Fruit fly (Drosophila melanogaster) whole organism, embryonic: ENCODE results near the gene CG14182.
A peak's percentile ranks its signal among the peaks of the same experiment; 100 is the strongest.

Experiments used
- CG11398 ChIP-seq: fragments of 200-800 bp; sonication (Bioruptor generic); optimal IDR thresholded peaks from 2 replicates; lab custom pipeline; 2016; ENCODE audit warnings: missing biosample characterization, missing genetic modification characterization
- CG11696 ChIP-seq: fragments of 200-800 bp; sonication (Bioruptor generic); IDR thresholded peaks from 2 replicates; pipeline ENCODE4 v1.3.6; 2022; ENCODE audit warnings: missing biosample characterization, missing genetic modification characterization
- CG12104 ChIP-seq: fragments of 200-800 bp; sonication (Bioruptor generic); optimal IDR thresholded peaks from 3 replicates; lab custom pipeline; 2016; ENCODE audit warnings: missing biosample characterization, missing genetic modification characterization
- CG12391 ChIP-seq: fragments of 200-800 bp; sonication (Bioruptor generic); optimal IDR thresholded peaks from 3 replicates; lab custom pipeline; 2018; ENCODE audit warnings: missing biosample characterization, mild to moderate bottlenecking, missing genetic modification characterization, moderate library complexity
- CG13123 ChIP-seq: fragments of 200-800 bp; sonication (Bioruptor generic); optimal IDR thresholded peaks from 2 replicates; lab custom pipeline; 2016; ENCODE audit warnings: missing biosample characterization, missing genetic modification characterization
- CG13296 ChIP-seq: fragments of 200-800 bp; sonication (Bioruptor generic); optimal IDR thresholded peaks from 3 replicates; lab custom pipeline; 2018; ENCODE audit warnings: missing biosample characterization, mild to moderate bottlenecking, missing genetic modification characterization
- CG15479 ChIP-seq: fragments of 200-800 bp; sonication (Bioruptor generic); optimal IDR thresholded peaks from 3 replicates; lab custom pipeline; 2019; ENCODE audit warnings: missing biosample characterization, mild to moderate bottlenecking, missing genetic modification characterization, moderate library complexity
- CG1603 ChIP-seq: fragments of 200-800 bp; sonication (Bioruptor generic); optimal IDR thresholded peaks from 2 replicates; lab custom pipeline; 2019; ENCODE audit warnings: missing biosample characterization, mild to moderate bottlenecking, missing genetic modification characterization, moderate library complexity
- CG17802 ChIP-seq: fragments of 200-800 bp; sonication (Bioruptor generic); optimal IDR thresholded peaks from 2 replicates; lab custom pipeline; 2018; ENCODE audit warnings: missing biosample characterization, mild to moderate bottlenecking, missing genetic modification characterization, moderate library complexity
- CG18011 ChIP-seq: fragments of 200-800 bp; sonication (Bioruptor generic); optimal IDR thresholded peaks from 2 replicates; lab custom pipeline; 2017; ENCODE audit warnings: missing biosample characterization, missing genetic modification characterization, mild to moderate bottlenecking, moderate library complexity, missing genotype
- CG18599 ChIP-seq: fragments of 200-800 bp; sonication (Bioruptor generic); optimal IDR thresholded peaks from 3 replicates; lab custom pipeline; 2017; ENCODE audit warnings: missing biosample characterization, missing genetic modification characterization, mild to moderate bottlenecking, moderate library complexity, missing genetic modification reagents
- CG2678 ChIP-seq: fragments of 200-800 bp; sonication (Bioruptor generic); optimal IDR thresholded peaks from 3 replicates; lab custom pipeline; 2019; ENCODE audit warnings: missing biosample characterization, mild to moderate bottlenecking, missing genetic modification characterization, moderate library complexity
- CG32532 ChIP-seq: fragments of 200-800 bp; sonication (Bioruptor generic); IDR thresholded peaks from 2 replicates; pipeline ENCODE4 v1.3.6; 2022; ENCODE audit warnings: missing biosample characterization, missing genetic modification characterization
- CG4424 ChIP-seq: fragments of 200-800 bp; sonication (Bioruptor generic); optimal IDR thresholded peaks from 3 replicates; lab custom pipeline; 2016; ENCODE audit warnings: missing biosample characterization, missing genetic modification characterization
- CG4617 ChIP-seq: fragments of 200-800 bp; sonication (Bioruptor generic); optimal IDR thresholded peaks from 3 replicates; lab custom pipeline; 2016; ENCODE audit warnings: missing biosample characterization, missing genetic modification characterization, borderline replicate concordance
- CG7556 ChIP-seq: fragments of 200-800 bp; sonication (Bioruptor generic); optimal IDR thresholded peaks from 2 replicates; lab custom pipeline; 2017; ENCODE audit warnings: missing biosample characterization, mild to moderate bottlenecking, missing genetic modification characterization
- CG7963 ChIP-seq: fragments of 200-800 bp; sonication (Bioruptor generic); IDR thresholded peaks from 3 replicates; pipeline ENCODE4 v1.3.6; 2022; ENCODE audit warnings: missing biosample characterization, missing genetic modification characterization; ENCODE audit not compliant: partially characterized antibody
- CG7987 ChIP-seq: fragments of 200-800 bp; sonication (Bioruptor generic); optimal IDR thresholded peaks from 2 replicates; lab custom pipeline; 2018; ENCODE audit warnings: missing biosample characterization, mild to moderate bottlenecking, missing genetic modification characterization, moderate library complexity
- CG8089 ChIP-seq: fragments of 200-800 bp; sonication (Bioruptor generic); optimal IDR thresholded peaks from 3 replicates; lab custom pipeline; 2016; ENCODE audit warnings: missing biosample characterization, missing genetic modification characterization
- CG8290 ChIP-seq, 3 experiments: fragments of 200-800 bp; sonication (Bioruptor generic); optimal IDR thresholded peaks; 2 replicates each; lab custom pipeline; 2016 to 2019; ENCODE audit warnings: missing biosample characterization in 3 of 3, missing genetic modification characterization in 3 of 3, mild to moderate bottlenecking in 2 of 3, moderate library complexity in 1 of 3
- CG8944 ChIP-seq: fragments of 200-800 bp; sonication (Bioruptor generic); optimal IDR thresholded peaks from 3 replicates; lab custom pipeline; 2016; ENCODE audit warnings: missing biosample characterization, missing genetic modification characterization
- CG9797 ChIP-seq: fragments of 200-800 bp; sonication (Bioruptor generic); optimal IDR thresholded peaks from 3 replicates; lab custom pipeline; 2018; ENCODE audit warnings: missing biosample characterization, mild to moderate bottlenecking, missing genetic modification characterization
- CrebB ChIP-seq: fragments of 200-800 bp; sonication (Bioruptor generic); optimal IDR thresholded peaks from 3 replicates; lab custom pipeline; 2018; ENCODE audit warnings: missing biosample characterization, mild to moderate bottlenecking, missing genetic modification characterization
- Fer3 ChIP-seq: fragments of 200-800 bp; sonication (Bioruptor generic); optimal IDR thresholded peaks from 2 replicates; lab custom pipeline; 2018; ENCODE audit warnings: missing biosample characterization, mild to moderate bottlenecking, missing genetic modification characterization, moderate library complexity
- Opbp ChIP-seq: fragments of 200-800 bp; sonication (Bioruptor generic); IDR thresholded peaks from 3 replicates; pipeline ENCODE4 v1.3.6; 2022; ENCODE audit warnings: missing biosample characterization, missing genetic modification characterization; ENCODE audit not compliant: partially characterized antibody
- Sin3A ChIP-seq: fragments of >200 bp; optimal IDR thresholded peaks from 2 replicates; lab custom pipeline; 2018
- Sry-δ ChIP-seq: fragments of 200-800 bp; sonication (Bioruptor generic); optimal IDR thresholded peaks from 2 replicates; lab custom pipeline; 2016; ENCODE audit warnings: missing biosample characterization, missing genetic modification characterization
- Trl ChIP-seq, 3 experiments: fragments of >200 bp in 2 of 3; fragments of 200-800 bp in 1 of 3; sonication (Bioruptor generic) in 1 of 3; optimal IDR thresholded peaks; 2 replicates in 1 of 3; 3 replicates in 2 of 3; lab custom pipeline; 2016 to 2017; ENCODE audit warnings: missing biosample characterization in 1 of 3, missing genetic modification characterization in 1 of 3
- aop ChIP-seq: fragments of 200-800 bp; sonication (Bioruptor generic); IDR thresholded peaks from 2 replicates; pipeline ENCODE4 v1.3.6; 2022; ENCODE audit warnings: missing biosample characterization, missing genetic modification characterization
- ap ChIP-seq: fragments of 200-800 bp; sonication (Bioruptor generic); IDR thresholded peaks from 2 replicates; pipeline ENCODE4 v1.3.6; 2022; ENCODE audit warnings: missing biosample characterization, missing genetic modification characterization
- br ChIP-seq: fragments of >200 bp; optimal IDR thresholded peaks from 2 replicates; lab custom pipeline; 2017
- bsh ChIP-seq, 2 experiments: fragments of 200-800 bp; sonication (Bioruptor generic); optimal IDR thresholded peaks; 2 replicates each; lab custom pipeline; 2017 to 2018; ENCODE audit warnings: mild to moderate bottlenecking in 2 of 2, missing biosample characterization in 2 of 2, missing genetic modification characterization in 2 of 2, moderate library complexity in 1 of 2
- cato ChIP-seq: fragments of 200-800 bp; sonication (Bioruptor generic); optimal IDR thresholded peaks from 2 replicates; lab custom pipeline; 2016; ENCODE audit warnings: missing biosample characterization, missing genetic modification characterization, borderline replicate concordance
- gce ChIP-seq: fragments of 200-800 bp; sonication (Bioruptor generic); IDR thresholded peaks from 3 replicates; pipeline ENCODE4 v1.3.6; 2022; ENCODE audit warnings: missing biosample characterization, missing genetic modification characterization
- gcm2 ChIP-seq: fragments of 200-800 bp; sonication (Bioruptor generic); optimal IDR thresholded peaks from 2 replicates; lab custom pipeline; 2016; ENCODE audit warnings: missing biosample characterization, missing genetic modification characterization
- h ChIP-seq: fragments of >200 bp; optimal IDR thresholded peaks from 2 replicates; lab custom pipeline; 2017
- hb ChIP-seq: fragments of 200-800 bp; sonication (Bioruptor generic); IDR thresholded peaks from 3 replicates; pipeline ENCODE4 v1.3.6; 2022; ENCODE audit warnings: missing biosample characterization, missing genetic modification characterization; ENCODE audit not compliant: partially characterized antibody
- her ChIP-seq: fragments of 200-800 bp; sonication (Bioruptor generic); optimal IDR thresholded peaks from 2 replicates; lab custom pipeline; 2016; ENCODE audit warnings: missing biosample characterization, missing genetic modification characterization
- lilli ChIP-seq: fragments of 200-800 bp; sonication (Bioruptor generic); optimal IDR thresholded peaks from 3 replicates; lab custom pipeline; 2016; ENCODE audit warnings: missing biosample characterization, missing genetic modification characterization
- lov ChIP-seq, 2 experiments: fragments of 200-800 bp in 1 of 2; fragments of >200 bp in 1 of 2; sonication (Bioruptor generic) in 1 of 2; IDR thresholded peaks in 1 of 2; optimal IDR thresholded peaks in 1 of 2; 2 replicates in 1 of 2; 3 replicates in 1 of 2; pipeline versions ENCODE4 v1.3.6 to Lab custom; 2017 to 2022; ENCODE audit warnings: missing biosample characterization in 1 of 2, missing genetic modification characterization in 1 of 2
- pzg ChIP-seq: fragments of 200-800 bp; sonication (Bioruptor generic); optimal IDR thresholded peaks from 3 replicates; lab custom pipeline; 2018; ENCODE audit warnings: missing biosample characterization, mild to moderate bottlenecking, missing genetic modification characterization, moderate library complexity
- sd ChIP-seq: fragments of 200-800 bp; sonication (Bioruptor generic); optimal IDR thresholded peaks from 3 replicates; lab custom pipeline; 2018; ENCODE audit warnings: missing biosample characterization, mild to moderate bottlenecking, missing genetic modification characterization, moderate library complexity
- slbo ChIP-seq: fragments of 200-800 bp; sonication (Bioruptor generic); IDR thresholded peaks from 2 replicates; pipeline ENCODE4 v1.3.6; 2022; ENCODE audit warnings: missing biosample characterization, missing genetic modification characterization
- sug ChIP-seq: fragments of 200-800 bp; optimal IDR thresholded peaks from 2 replicates; lab custom pipeline; 2019; ENCODE audit warnings: missing biosample characterization, mild to moderate bottlenecking, missing genetic modification characterization, moderate library complexity
- tap ChIP-seq: fragments of 200-800 bp; optimal IDR thresholded peaks from 3 replicates; lab custom pipeline; 2019; ENCODE audit warnings: missing biosample characterization, mild to moderate bottlenecking, missing genetic modification characterization, moderate library complexity
- ttk ChIP-seq: fragments of 200-800 bp; sonication (Bioruptor generic); IDR thresholded peaks from 2 replicates; pipeline ENCODE4 v2.1.2; 2022; ENCODE audit warnings: missing biosample characterization, missing genetic modification characterization
- unpg ChIP-seq: fragments of 200-800 bp; sonication (Bioruptor generic); optimal IDR thresholded peaks from 3 replicates; lab custom pipeline; 2018; ENCODE audit warnings: missing biosample characterization, mild to moderate bottlenecking, missing genetic modification characterization, moderate library complexity
- zen2 ChIP-seq: fragments of 200-800 bp; sonication (Bioruptor generic); IDR thresholded peaks from 3 replicates; pipeline ENCODE4 v1.3.6; 2022; ENCODE audit warnings: missing biosample characterization, missing genetic modification characterization; ENCODE audit not compliant: partially characterized antibody

Gene CG14182

DNA sequence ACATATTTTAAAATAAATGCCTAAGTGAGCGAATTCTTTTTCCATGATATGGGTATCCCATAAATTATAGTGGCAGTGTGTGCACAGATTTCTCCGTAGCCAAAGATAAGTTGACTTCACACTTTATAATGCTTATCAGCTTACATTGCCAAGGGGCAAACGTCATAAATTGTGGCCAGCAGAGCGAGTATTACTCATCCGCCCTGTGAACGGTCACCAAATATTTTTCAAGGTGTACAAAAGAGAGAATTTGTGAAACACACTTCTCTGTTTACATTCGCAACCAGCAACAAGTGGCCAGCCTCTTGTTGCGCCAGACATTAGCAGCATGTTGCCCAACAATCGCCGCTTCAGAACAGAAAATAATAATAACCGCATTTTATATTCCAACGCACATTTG, 46.7 kb downstream of the CG14182 start (continued):
- TF ChIP-seq CG11398 (no peak), CG12104 (GFP tag; lab: Kevin White, UChicago) (no peak), Opbp (GFP tag; lab: Robert Waterston, UW) (no peak), br (lab: Kevin White, UChicago) (no peak), ap (no peak), CG8944 (GFP tag; lab: Kevin White, UChicago) (no peak), Sry-δ (no peak), pzg (GFP tag; lab: Kevin White, UChicago) (no peak), Sin3A (no peak), CG2678 (tag; lab: Kevin White, UChicago) (peak; percentile 59), lov (optimal IDR thresholded peaks at IDR 0.05; lab: Kevin White, UChicago) (no peak), lov (GFP tag; IDR thresholded peaks at IDR 0.05; lab: Robert Waterston, UW) (no peak), CG8089 (GFP tag; lab: Kevin White, UChicago) (no peak), CG7556 (GFP tag; lab: Kevin White, UChicago) (peak; percentile 22), zen2 (no peak), CG11696 (GFP tag; lab: Robert Waterston, UW) (no peak), aop (GFP tag; lab: Robert Waterston, UW) (no peak), gce (no peak), CG18599 (GFP tag; lab: Kevin White, UChicago) (peak; percentile 52), sd (tag; lab: Kevin White, UChicago) (peak; percentile 74), hb (GFP tag; lab: Robert Waterston, UW) (no peak), slbo (no peak), CG12391 (no peak), ttk (GFP tag; lab: Robert Waterston, UW) (no peak), sug (tag; lab: Kevin White, UChicago) (peak; percentile 79), CG8290 (GFP tag; optimal IDR thresholded peaks at IDR 0.05; lab: Kevin White, UChicago) (no peak), CG8290 (tag; optimal IDR thresholded peaks at IDR 0.05; lab: Kevin White, UChicago) (peak in 1 of 2 experiments; percentile 70), CG1603 (tag; lab: Kevin White, UChicago) (peak; percentile 47), unpg (GFP tag; lab: Kevin White, UChicago) (peak; percentile 49), CG18011 (GFP tag; lab: Kevin White, UChicago) (peak; percentile 25), CG15479 (no peak), CG4424 (peak; percentile 36), tap (no peak), gcm2 (GFP tag; lab: Kevin White, UChicago) (no peak)

DNA sequence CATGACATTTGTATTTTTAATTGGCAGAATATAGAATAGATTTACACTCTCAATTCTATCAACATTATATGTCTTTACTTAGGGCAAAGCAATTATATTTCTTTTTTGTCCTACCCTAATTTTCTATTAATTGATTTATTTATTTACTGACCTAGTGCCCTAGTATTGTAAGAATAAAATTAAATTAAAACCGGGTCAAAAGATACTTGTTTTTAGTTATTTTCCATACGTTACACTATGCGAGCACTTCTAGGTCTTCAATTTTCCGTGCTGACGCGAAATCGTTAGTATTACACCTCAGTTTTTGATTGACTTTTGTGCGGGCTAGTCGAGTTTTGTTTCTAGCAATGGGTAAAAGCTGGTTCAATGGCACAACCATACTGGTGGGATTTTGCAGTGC, 48.2 kb downstream of the CG14182 start, which contains the start of gene CG46462:
CG46462 (plus strand) TSS at position 301 of the 400 bp plus-strand sequence.
- TF ChIP-seq CrebB (tag; lab: Kevin White, UChicago) (no peak), CG13123 (GFP tag; lab: Kevin White, UChicago) (no peak), CG9797 (no peak), bsh (GFP tag; optimal IDR thresholded peaks at IDR 0.05; lab: Kevin White, UChicago) (no peak)

- TF ChIP-seq Fer3 (tag; lab: Kevin White, UChicago) (no peak), CG13296 (GFP tag; lab: Kevin White, UChicago) (no peak), cato (GFP tag; lab: Kevin White, UChicago) (no peak), CG4617 (GFP tag; lab: Kevin White, UChicago) (no peak), CG7987 (GFP tag; lab: Kevin White, UChicago) (peak; percentile 2), CG18599 (GFP tag; lab: Kevin White, UChicago) (peak; percentile 12), Trl (optimal IDR thresholded peaks at IDR 0.05; lab: Kevin White, UChicago) (peak; percentile 21 to 36), Trl (GFP tag; optimal IDR thresholded peaks at IDR 0.05; lab: Kevin White, UChicago) (no peak), sug (tag; lab: Kevin White, UChicago) (peak; percentile 72), h (no peak), CG7963 (no peak), her (no peak), CG32532 (peak; percentile 31; the same call in 1 of the 2 replicates), lilli (no peak), CG17802 (tag; lab: Kevin White, UChicago) (no peak)
Measured at dm6 chr3L:19929719-19930334, 49.8 kb downstream of the CG14182 start.
